Fruit fly (Drosophila melanogaster): ENCODE data around the gene gnu.

The gnu gene

DNA sequence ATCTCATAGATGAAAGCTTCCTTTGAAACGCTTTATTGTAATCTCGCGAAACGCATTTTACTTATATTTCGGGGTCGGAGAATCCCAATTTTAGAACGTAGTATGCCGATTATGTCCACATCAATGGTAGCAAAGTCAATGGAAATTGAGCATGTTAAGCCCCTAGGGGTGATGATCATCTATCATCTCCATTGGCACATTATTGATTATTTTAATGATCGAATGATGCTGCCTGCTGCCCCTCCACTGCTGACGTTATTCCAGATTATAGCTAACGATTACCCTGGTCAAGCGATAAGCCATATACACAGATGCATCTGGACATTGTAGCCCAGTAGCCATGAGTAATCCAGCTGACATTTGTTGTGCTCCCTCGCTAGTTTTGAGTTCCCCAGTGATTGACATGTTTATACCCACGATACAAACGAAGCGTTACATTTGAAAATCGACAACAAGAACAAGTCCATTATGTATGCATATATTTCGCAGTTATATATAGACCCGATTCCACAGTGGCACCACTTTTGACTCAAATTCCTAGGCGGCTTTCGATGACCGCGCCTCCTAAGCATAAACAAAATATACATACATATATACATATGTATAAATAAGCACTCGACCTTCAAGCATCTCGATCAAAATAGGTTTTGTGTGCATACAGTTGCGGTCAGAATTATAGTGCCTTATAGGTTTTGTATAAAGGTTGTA, 18.8 kb downstream of the gnu start:
- TF ChIP-seq CG9817 (tag; optimal IDR thresholded peaks at IDR 0.05): no peak
- TF ChIP-seq sd (tag; optimal IDR thresholded peaks at IDR 0.05): peak; percentile 95

- TF ChIP-seq caup (GFP tag; optimal IDR thresholded peaks at IDR 0.05; ENCODE audit: severe bottlenecking) (no peak), mirr (GFP tag; optimal IDR thresholded peaks at IDR 0.05) (peak; percentile 11), tna (GFP tag; IDR thresholded peaks at IDR 0.05; ENCODE audit: partially characterized antibody) (no peak), gsb-n (tag; optimal IDR thresholded peaks at IDR 0.05) (no peak), CG12942 (GFP tag; optimal IDR thresholded peaks at IDR 0.05) (no peak), exex (tag; optimal IDR thresholded peaks at IDR 0.05) (peak; percentile 28), trem (tag; optimal IDR thresholded peaks at IDR 0.05) (no peak), Hey (tag; optimal IDR thresholded peaks at IDR 0.05) (peak; percentile 12), Gug (GFP tag; IDR thresholded peaks at IDR 0.05) (no peak), CG4617 (GFP tag; optimal IDR thresholded peaks at IDR 0.05; ENCODE audit: borderline replicate concordance) (no peak), CG8290 (GFP tag; optimal IDR thresholded peaks at IDR 0.05) (no peak), CG8290 (tag; optimal IDR thresholded peaks at IDR 0.05) (peak in 1 of 2 experiments; percentile 11), pzg (GFP tag; optimal IDR thresholded peaks at IDR 0.05) (no peak), Med (GFP tag) (peak; percentile 66), CG11723 (GFP tag; optimal IDR thresholded peaks at IDR 0.05) (no peak), CG1832 (GFP tag; optimal IDR thresholded peaks at IDR 0.05) (no peak), CG42726 (GFP tag; IDR thresholded peaks at IDR 0.05; ENCODE audit: partially characterized antibody) (no peak), CG14441 (GFP tag; IDR thresholded peaks at IDR 0.05) (no peak), dmrt11E (tag; optimal IDR thresholded peaks at IDR 0.05) (no peak), ERR (GFP tag; optimal IDR thresholded peaks at IDR 0.05) (no peak), pfk (GFP tag; optimal IDR thresholded peaks at IDR 0.05) (no peak), salm (tag; optimal IDR thresholded peaks at IDR 0.05) (no peak), CG10462 (GFP tag; optimal IDR thresholded peaks at IDR 0.05) (no peak), nom (GFP tag; optimal IDR thresholded peaks at IDR 0.05) (no peak), ham (GFP tag; IDR thresholded peaks at IDR 0.05) (no peak), cad (GFP tag; optimal IDR thresholded peaks at IDR 0.05) (peak; percentile 46), D19B (GFP tag; optimal IDR thresholded peaks at IDR 0.05) (no peak), CG10366 (GFP tag; IDR thresholded peaks at IDR 0.05) (no peak), MBD-R2 (GFP tag; IDR thresholded peaks at IDR 0.05) (no peak), stwl (tag; optimal IDR thresholded peaks at IDR 0.05) (no peak)
Observed at dm6 chr3L:14783363-14783627, 19.9 kb downstream of the gnu start.

dm6 chr3L:14782626-14783362, 20.4 kb downstream of the gnu start:
- TF ChIP-seq CG17359 (tag; optimal IDR thresholded peaks at IDR 0.05): no peak
- TF ChIP-seq Med (GFP tag): no peak
- peak; percentile 15 for TF ChIP-seq CG10543 (GFP tag; optimal IDR thresholded peaks at IDR 0.05)
- peak; percentile 46 for TF ChIP-seq kni (GFP tag; optimal IDR thresholded peaks at IDR 0.05)
- no peak for TF ChIP-seq Spps (tag; optimal IDR thresholded peaks at IDR 0.05)
- TF ChIP-seq CG17568 (GFP tag; optimal IDR thresholded peaks at IDR 0.05): no peak
- no peak for TF ChIP-seq CG1602 (GFP tag; optimal IDR thresholded peaks at IDR 0.05)
- no peak for TF ChIP-seq Chrac-16 (GFP tag; optimal IDR thresholded peaks at IDR 0.05)
- no peak for TF ChIP-seq rib (GFP tag; IDR thresholded peaks at IDR 0.05)
- no peak for TF ChIP-seq Dll (GFP tag; IDR thresholded peaks at IDR 0.05; ENCODE audit: partially characterized antibody)
- TF ChIP-seq slp2 (GFP tag; optimal IDR thresholded peaks at IDR 0.05): no peak
- TF ChIP-seq Mes4 (GFP tag; optimal IDR thresholded peaks at IDR 0.05): no peak
- no peak for TF ChIP-seq CG11247 (GFP tag; IDR thresholded peaks at IDR 0.05)
- TF ChIP-seq ERR (GFP tag; optimal IDR thresholded peaks at IDR 0.05): peak; percentile 5
- no peak for TF ChIP-seq ranshi (GFP tag; IDR thresholded peaks at IDR 0.05)
- peak; percentile 59 for TF ChIP-seq sug (tag; optimal IDR thresholded peaks at IDR 0.05)
- TF ChIP-seq nom (GFP tag; optimal IDR thresholded peaks at IDR 0.05): peak; percentile 52
- TF ChIP-seq CG12942 (GFP tag; optimal IDR thresholded peaks at IDR 0.05): no peak
- TF ChIP-seq Hsf (GFP tag; optimal IDR thresholded peaks at IDR 0.05): no peak
- TF ChIP-seq eve (GFP tag; optimal IDR thresholded peaks at IDR 0.05): peak in 1 of 2 experiments; percentile 29

Measured in whole organism, embryonic.